Worm (Caenorhabditis elegans): Measurements from ENCODE around the gene mrt-2.
A peak's percentile ranks its signal among the peaks of the same experiment; 100 is the strongest.
"Not testable (repeated sequence)": the region's sequence is repeated elsewhere in the genome, so short reads cannot be mapped to it uniquely, and the experiment has no call there.

The mrt-2 gene

ce11 chrIII:11732943-11733342 lies 13.6 kb upstream of the mrt-2 start:
- TF ChIP-seq ref-1 (GFP tag; conservative IDR thresholded peaks at IDR 0.05) (no peak), med-1 (GFP tag; optimal IDR thresholded peaks at IDR 0.05; ENCODE audit: insufficient read depth) (no peak), cog-1 (tag; optimal IDR thresholded peaks at IDR 0.05) (no peak), T22C8.4 (GFP tag; IDR thresholded peaks at IDR 0.05) (peak; percentile 80)

- TF ChIP-seq ref-1 (GFP tag; conservative IDR thresholded peaks at IDR 0.05): no peak
- no peak for TF ChIP-seq klf-2 (GFP tag; conservative IDR thresholded peaks at IDR 0.05)
- no peak for TF ChIP-seq T22C8.4 (GFP tag; IDR thresholded peaks at IDR 0.05)
- TF ChIP-seq med-1 (GFP tag; optimal IDR thresholded peaks at IDR 0.05; ENCODE audit: insufficient read depth): no peak
- TF ChIP-seq ztf-29 (GFP tag; IDR thresholded peaks at IDR 0.05): no peak
- TF ChIP-seq cog-1 (tag; optimal IDR thresholded peaks at IDR 0.05): no peak
- TF ChIP-seq tab-1 (GFP tag; IDR thresholded peaks at IDR 0.05): no peak
- TF ChIP-seq flt-1 (GFP tag; IDR thresholded peaks at IDR 0.05): no peak
- TF ChIP-seq ztf-23 (GFP tag; IDR thresholded peaks at IDR 0.05): no peak
Observed at ce11 chrIII:11737527-11737926, 9.0 kb upstream of the mrt-2 start, which contains the start of gene sup-1. Gene sup-1, minus strand, starts transcription at chrIII:11737627.

- no peak for TF ChIP-seq flt-1 (GFP tag; IDR thresholded peaks at IDR 0.05)
- no peak for TF ChIP-seq T22C8.4 (GFP tag; IDR thresholded peaks at IDR 0.05)
- no peak for TF ChIP-seq ztf-29 (GFP tag; IDR thresholded peaks at IDR 0.05)
- no peak for TF ChIP-seq tab-1 (GFP tag; IDR thresholded peaks at IDR 0.05)
- TF ChIP-seq med-1 (GFP tag; optimal IDR thresholded peaks at IDR 0.05; ENCODE audit: insufficient read depth): no peak
- no peak for TF ChIP-seq klf-2 (GFP tag; conservative IDR thresholded peaks at IDR 0.05)
- no peak for TF ChIP-seq cog-1 (tag; optimal IDR thresholded peaks at IDR 0.05)
- no peak for TF ChIP-seq ref-1 (GFP tag; conservative IDR thresholded peaks at IDR 0.05)
Observed at ce11 chrIII:11738482-11738881, 8.1 kb upstream of the mrt-2 start.

- no peak for TF ChIP-seq ref-1 (GFP tag; conservative IDR thresholded peaks at IDR 0.05)
- no peak for TF ChIP-seq T22C8.4 (GFP tag; IDR thresholded peaks at IDR 0.05)
- no peak for TF ChIP-seq med-1 (GFP tag; optimal IDR thresholded peaks at IDR 0.05; ENCODE audit: insufficient read depth)
- TF ChIP-seq tab-1 (GFP tag; IDR thresholded peaks at IDR 0.05): no peak
- no peak for TF ChIP-seq flt-1 (GFP tag; IDR thresholded peaks at IDR 0.05)
- TF ChIP-seq ztf-29 (GFP tag; IDR thresholded peaks at IDR 0.05): no peak
- no peak for TF ChIP-seq cog-1 (tag; optimal IDR thresholded peaks at IDR 0.05)
- no peak for TF ChIP-seq ztf-23 (GFP tag; IDR thresholded peaks at IDR 0.05)
- no peak for TF ChIP-seq klf-2 (GFP tag; conservative IDR thresholded peaks at IDR 0.05)
Observed at ce11 chrIII:11740868-11741267, 5.7 kb upstream of the mrt-2 start.

- TF ChIP-seq ref-1 (GFP tag; conservative IDR thresholded peaks at IDR 0.05) (no peak), cog-1 (tag; optimal IDR thresholded peaks at IDR 0.05) (no peak), tab-1 (GFP tag; IDR thresholded peaks at IDR 0.05) (no peak), flt-1 (GFP tag; IDR thresholded peaks at IDR 0.05) (no peak), T22C8.4 (GFP tag; IDR thresholded peaks at IDR 0.05) (no peak), med-1 (GFP tag; optimal IDR thresholded peaks at IDR 0.05; ENCODE audit: insufficient read depth) (no peak), ztf-23 (GFP tag; IDR thresholded peaks at IDR 0.05) (no peak), ztf-29 (GFP tag; IDR thresholded peaks at IDR 0.05) (no peak), klf-2 (GFP tag; conservative IDR thresholded peaks at IDR 0.05) (no peak)
Observed at ce11 chrIII:11742191-11742590, 4.4 kb upstream of the mrt-2 start.

ce11 chrIII:11750232-11750631 lies 3.7 kb downstream of the mrt-2 start:
- TF ChIP-seq ztf-23 (GFP tag; IDR thresholded peaks at IDR 0.05) (no peak), med-1 (GFP tag; optimal IDR thresholded peaks at IDR 0.05; ENCODE audit: insufficient read depth) (no peak), T22C8.4 (GFP tag; IDR thresholded peaks at IDR 0.05) (no peak), klf-2 (GFP tag; conservative IDR thresholded peaks at IDR 0.05) (no peak), ztf-29 (GFP tag; IDR thresholded peaks at IDR 0.05) (no peak), flt-1 (GFP tag; IDR thresholded peaks at IDR 0.05) (no peak), ref-1 (GFP tag; conservative IDR thresholded peaks at IDR 0.05) (no peak), tab-1 (GFP tag; IDR thresholded peaks at IDR 0.05) (no peak), cog-1 (tag; optimal IDR thresholded peaks at IDR 0.05) (no peak)

- TF ChIP-seq ztf-23 (GFP tag; IDR thresholded peaks at IDR 0.05) (no peak), tab-1 (GFP tag; IDR thresholded peaks at IDR 0.05) (no peak), klf-2 (GFP tag; conservative IDR thresholded peaks at IDR 0.05) (no peak), cog-1 (tag; optimal IDR thresholded peaks at IDR 0.05) (no peak), ztf-29 (GFP tag; IDR thresholded peaks at IDR 0.05) (no peak), med-1 (GFP tag; optimal IDR thresholded peaks at IDR 0.05; ENCODE audit: insufficient read depth) (no peak), T22C8.4 (GFP tag; IDR thresholded peaks at IDR 0.05) (no peak), flt-1 (GFP tag; IDR thresholded peaks at IDR 0.05) (no peak), ref-1 (GFP tag; conservative IDR thresholded peaks at IDR 0.05) (no peak)
Observed at ce11 chrIII:11750817-11751216, 4.3 kb downstream of the mrt-2 start.

- TF ChIP-seq ztf-23 (GFP tag; IDR thresholded peaks at IDR 0.05): no peak
- no peak for TF ChIP-seq flt-1 (GFP tag; IDR thresholded peaks at IDR 0.05)
- TF ChIP-seq tab-1 (GFP tag; IDR thresholded peaks at IDR 0.05): no peak
- no peak for TF ChIP-seq med-1 (GFP tag; optimal IDR thresholded peaks at IDR 0.05; ENCODE audit: insufficient read depth)
- TF ChIP-seq cog-1 (tag; optimal IDR thresholded peaks at IDR 0.05): no peak
- TF ChIP-seq T22C8.4 (GFP tag; IDR thresholded peaks at IDR 0.05): no peak
- no peak for TF ChIP-seq klf-2 (GFP tag; conservative IDR thresholded peaks at IDR 0.05)
- TF ChIP-seq ztf-29 (GFP tag; IDR thresholded peaks at IDR 0.05): no peak
Observed at ce11 chrIII:11757892-11758291, 11.3 kb downstream of the mrt-2 start.

- TF ChIP-seq flt-1 (GFP tag; IDR thresholded peaks at IDR 0.05) (no peak), ztf-29 (GFP tag; IDR thresholded peaks at IDR 0.05) (no peak), cog-1 (tag; optimal IDR thresholded peaks at IDR 0.05) (no peak), T22C8.4 (GFP tag; IDR thresholded peaks at IDR 0.05) (no peak), ref-1 (GFP tag; conservative IDR thresholded peaks at IDR 0.05) (no peak), med-1 (GFP tag; optimal IDR thresholded peaks at IDR 0.05; ENCODE audit: insufficient read depth) (no peak), tab-1 (GFP tag; IDR thresholded peaks at IDR 0.05) (no peak), ztf-23 (GFP tag; IDR thresholded peaks at IDR 0.05) (no peak), klf-2 (GFP tag; conservative IDR thresholded peaks at IDR 0.05) (no peak)
Observed at ce11 chrIII:11760634-11761033, 14.1 kb downstream of the mrt-2 start.

ce11 chrIII:11773581-11773980 lies 27.0 kb downstream of the mrt-2 start, which contains the start of gene gbf-1:
Gene gbf-1, minus strand, starts transcription at chrIII:11773681.
- TF ChIP-seq cog-1 (tag; optimal IDR thresholded peaks at IDR 0.05); klf-2 (GFP tag; conservative IDR thresholded peaks at IDR 0.05); tab-1 (GFP tag; IDR thresholded peaks at IDR 0.05): not testable (repeated sequence)
